Worm (Caenorhabditis elegans): ENCODE results near the gene C08F8.15.
A peak's percentile ranks its signal among the peaks of the same experiment; 100 is the strongest.

Gene C08F8.15

ce11 chrIV:11142314-11143227 is 18.0 kb downstream of the C08F8.15 start, which contains the start of gene skih-2:
skih-2 (minus strand) TSS chrIV:11142364.
- TF ChIP-seq sem-2 (GFP tag; optimal IDR thresholded peaks at IDR 0.05) (no peak), lsy-2 (tag; optimal IDR thresholded peaks at IDR 0.05) (peak; percentile 65), pha-4 (tag; optimal IDR thresholded peaks at IDR 0.05) (peak; percentile 26), lin-32 (GFP tag; optimal IDR thresholded peaks at IDR 0.05) (no peak), unc-39 (tag; optimal IDR thresholded peaks at IDR 0.05) (peak; percentile 64), ceh-39 (tag; optimal IDR thresholded peaks at IDR 0.05) (no peak), blmp-1 (tag; optimal IDR thresholded peaks at IDR 0.05) (no peak), mls-2 (tag; optimal IDR thresholded peaks at IDR 0.05) (no peak), ces-1 (GFP tag; optimal IDR thresholded peaks at IDR 0.05) (peak; percentile 89), mep-1 (tag; optimal IDR thresholded peaks at IDR 0.05) (peak; percentile 32), nhr-237 (tag; optimal IDR thresholded peaks at IDR 0.05) (peak; percentile 27), sptf-1 (tag; optimal IDR thresholded peaks at IDR 0.05) (no peak)

- no peak for TF ChIP-seq elt-1 (tag; optimal IDR thresholded peaks at IDR 0.05; ENCODE audit: borderline replicate concordance, insufficient read depth)
- TF ChIP-seq pha-4 (tag; optimal IDR thresholded peaks at IDR 0.05), result no peak
- no peak for TF ChIP-seq unc-120 (tag; optimal IDR thresholded peaks at IDR 0.05; ENCODE audit: poor library complexity, severe bottlenecking)
- no peak for TF ChIP-seq bed-3 (GFP tag; optimal IDR thresholded peaks at IDR 0.05)
- no peak for TF ChIP-seq tbx-8 (GFP tag; optimal IDR thresholded peaks at IDR 0.05)
- TF ChIP-seq cnd-1 (tag; optimal IDR thresholded peaks at IDR 0.05), result no peak
- TF ChIP-seq elt-3 (tag; optimal IDR thresholded peaks at IDR 0.05), result no peak
- no peak for TF ChIP-seq flh-1 (GFP tag; optimal IDR thresholded peaks at IDR 0.05)
- no peak for TF ChIP-seq ham-2 (GFP tag; optimal IDR thresholded peaks at IDR 0.05)
- no peak for TF ChIP-seq ceh-43 (GFP tag; optimal IDR thresholded peaks at IDR 0.05)
- TF ChIP-seq blmp-1 (tag; optimal IDR thresholded peaks at IDR 0.05), result no peak
- no peak for TF ChIP-seq ces-1 (GFP tag; optimal IDR thresholded peaks at IDR 0.05)
- no peak for TF ChIP-seq drap-1 (GFP tag; optimal IDR thresholded peaks at IDR 0.05)
- no peak for TF ChIP-seq ztf-11 (tag; optimal IDR thresholded peaks at IDR 0.05)
- TF ChIP-seq mep-1 (tag; optimal IDR thresholded peaks at IDR 0.05), result no peak
- TF ChIP-seq sptf-1 (tag; optimal IDR thresholded peaks at IDR 0.05), result no peak
- no peak for TF ChIP-seq nhr-2 (tag; optimal IDR thresholded peaks at IDR 0.05)
- no peak for TF ChIP-seq M03D4.4 (tag; optimal IDR thresholded peaks at IDR 0.05)
Observed at ce11 chrIV:11131268-11131667, 29.3 kb downstream of the C08F8.15 start, which contains the start of gene ard-1. ard-1 (plus strand) TSS chrIV:11131279.

ce11 chrIV:11130774-11131173 is 29.8 kb downstream of the C08F8.15 start:
- TF ChIP-seq lin-13 (tag; optimal IDR thresholded peaks at IDR 0.05) (no peak), nhr-2 (tag; optimal IDR thresholded peaks at IDR 0.05) (no peak), ztf-11 (tag; optimal IDR thresholded peaks at IDR 0.05) (no peak), zip-8 (tag; optimal IDR thresholded peaks at IDR 0.05) (no peak), mls-2 (tag; optimal IDR thresholded peaks at IDR 0.05) (no peak), nhr-12 (tag; optimal IDR thresholded peaks at IDR 0.05) (no peak), flh-1 (GFP tag; optimal IDR thresholded peaks at IDR 0.05) (no peak), nhr-237 (tag; optimal IDR thresholded peaks at IDR 0.05) (no peak), nhr-28 (tag; optimal IDR thresholded peaks at IDR 0.05) (no peak), sem-2 (GFP tag; optimal IDR thresholded peaks at IDR 0.05) (no peak), sptf-1 (tag; optimal IDR thresholded peaks at IDR 0.05) (no peak), tbx-8 (GFP tag; optimal IDR thresholded peaks at IDR 0.05) (no peak), unc-39 (tag; optimal IDR thresholded peaks at IDR 0.05) (no peak), elt-1 (tag; optimal IDR thresholded peaks at IDR 0.05; ENCODE audit: borderline replicate concordance, insufficient read depth) (no peak), M03D4.4 (tag; optimal IDR thresholded peaks at IDR 0.05) (no peak), cnd-1 (tag; optimal IDR thresholded peaks at IDR 0.05) (no peak), snpc-4 (tag; optimal IDR thresholded peaks at IDR 0.05) (no peak), unc-62 (GFP tag; optimal IDR thresholded peaks at IDR 0.05) (no peak)

- no peak for TF ChIP-seq ceh-43 (GFP tag; optimal IDR thresholded peaks at IDR 0.05)
- TF ChIP-seq nhr-237 (tag; optimal IDR thresholded peaks at IDR 0.05), result no peak
- TF ChIP-seq ceh-39 (tag; optimal IDR thresholded peaks at IDR 0.05), result no peak
- TF ChIP-seq tbx-8 (GFP tag; optimal IDR thresholded peaks at IDR 0.05), result no peak
- TF ChIP-seq ztf-11 (tag; optimal IDR thresholded peaks at IDR 0.05), result no peak
- no peak for TF ChIP-seq nhr-12 (tag; optimal IDR thresholded peaks at IDR 0.05)
- no peak for TF ChIP-seq snpc-4 (tag; optimal IDR thresholded peaks at IDR 0.05)
- no peak for TF ChIP-seq sptf-1 (tag; optimal IDR thresholded peaks at IDR 0.05)
- no peak for TF ChIP-seq pha-4 (tag; optimal IDR thresholded peaks at IDR 0.05)
- no peak for TF ChIP-seq lin-13 (tag; optimal IDR thresholded peaks at IDR 0.05)
- no peak for TF ChIP-seq ham-2 (GFP tag; optimal IDR thresholded peaks at IDR 0.05)
- TF ChIP-seq unc-39 (tag; optimal IDR thresholded peaks at IDR 0.05), result no peak
- TF ChIP-seq nhr-2 (tag; optimal IDR thresholded peaks at IDR 0.05), result no peak
- no peak for TF ChIP-seq drap-1 (GFP tag; optimal IDR thresholded peaks at IDR 0.05)
- TF ChIP-seq M03D4.4 (tag; optimal IDR thresholded peaks at IDR 0.05), result no peak
- no peak for TF ChIP-seq lsy-2 (tag; optimal IDR thresholded peaks at IDR 0.05)
- TF ChIP-seq elt-3 (tag; optimal IDR thresholded peaks at IDR 0.05), result no peak
- TF ChIP-seq bed-3 (GFP tag; optimal IDR thresholded peaks at IDR 0.05), result no peak
- TF ChIP-seq sem-2 (GFP tag; optimal IDR thresholded peaks at IDR 0.05), result no peak
- no peak for TF ChIP-seq nhr-76 (tag; optimal IDR thresholded peaks at IDR 0.05)
Observed at ce11 chrIV:11126028-11126427, 34.6 kb downstream of the C08F8.15 start.
